Fruit fly (Drosophila melanogaster): ENCODE results near the gene inaF-C.

Gene inaF-C

dm6 chrX:11714529-11715262 lies 16.9 kb downstream of the inaF-C start (continued):
- TF ChIP-seq CG13624 (GFP tag; optimal IDR thresholded peaks at IDR 0.05) (no peak), ab (GFP tag; optimal IDR thresholded peaks at IDR 0.05) (no peak), Hr3 (GFP tag; optimal IDR thresholded peaks at IDR 0.05) (peak; percentile 43), Dad (GFP tag; optimal IDR thresholded peaks at IDR 0.05) (peak; percentile 76), Med (GFP tag) (peak; percentile 97), CG9797 (GFP tag; optimal IDR thresholded peaks at IDR 0.05) (peak; percentile 3), CG18764 (GFP tag; optimal IDR thresholded peaks at IDR 0.05) (no peak), CG42726 (GFP tag; IDR thresholded peaks at IDR 0.05; ENCODE audit: partially characterized antibody) (no peak), grn (GFP tag; optimal IDR thresholded peaks at IDR 0.05) (no peak), jumu (GFP tag; optimal IDR thresholded peaks at IDR 0.05) (peak; percentile 87), br (optimal IDR thresholded peaks at IDR 0.05) (no peak), CG12299 (tag; optimal IDR thresholded peaks at IDR 0.05) (peak; percentile 8), dysf (GFP tag; IDR thresholded peaks at IDR 0.05) (peak; percentile 82), dimm (GFP tag; IDR thresholded peaks at IDR 0.05) (no peak), Awh (GFP tag; IDR thresholded peaks at IDR 0.05) (peak; percentile 53; the same call in 1 of the 2 replicates), Neu2 (GFP tag; optimal IDR thresholded peaks at IDR 0.05; ENCODE audit: borderline replicate concordance) (peak; percentile 3), sob (GFP tag; IDR thresholded peaks at IDR 0.05) (peak; percentile 71), Ets97D (GFP tag; optimal IDR thresholded peaks at IDR 0.05) (peak; percentile 18), CG15696 (tag; optimal IDR thresholded peaks at IDR 0.05) (no peak), Ravus (GFP tag; IDR thresholded peaks at IDR 0.05) (no peak), Eip74EF (GFP tag; optimal IDR thresholded peaks at IDR 0.05) (peak in 1 of 2 experiments; percentile 46), fru (optimal IDR thresholded peaks at IDR 0.05) (no peak), Hr39 (optimal IDR thresholded peaks at IDR 0.05) (no peak), klu (GFP tag; IDR thresholded peaks at IDR 0.05) (no peak), CG7271 (tag; optimal IDR thresholded peaks at IDR 0.05) (no peak), NC2β (GFP tag; optimal IDR thresholded peaks at IDR 0.05) (peak; percentile 23), Dll (GFP tag; IDR thresholded peaks at IDR 0.05; ENCODE audit: partially characterized antibody) (peak; percentile 34; the same call in 2 of the 4 replicates), CG11398 (GFP tag; optimal IDR thresholded peaks at IDR 0.05) (peak; percentile 78), CG18262 (tag; optimal IDR thresholded peaks at IDR 0.05) (peak; percentile 49), hth (optimal IDR thresholded peaks at IDR 0.05) (no peak), pho (GFP tag; optimal IDR thresholded peaks at IDR 0.05) (peak; percentile 79), salm (tag; optimal IDR thresholded peaks at IDR 0.05) (peak; percentile 43), CG4820 (GFP tag; optimal IDR thresholded peaks at IDR 0.05) (peak; percentile 100), z (GFP tag; IDR thresholded peaks at IDR 0.05) (peak; percentile 43; the same call in 1 of the 3 replicates), CG2120 (GFP tag; optimal IDR thresholded peaks at IDR 0.05) (peak; percentile 84), CG4360 (GFP tag; IDR thresholded peaks at IDR 0.05) (peak; percentile 48; the same call in 1 of the 2 replicates), chm (GFP tag; IDR thresholded peaks at IDR 0.05) (peak; percentile 42; the same call in 1 of the 2 replicates), tll (GFP tag; optimal IDR thresholded peaks at IDR 0.05) (no peak), Sin3A (optimal IDR thresholded peaks at IDR 0.05) (no peak), sd (tag; optimal IDR thresholded peaks at IDR 0.05) (peak; percentile 1), abd-A (tag; optimal IDR thresholded peaks at IDR 0.05) (peak; percentile 22), nom (GFP tag; optimal IDR thresholded peaks at IDR 0.05) (peak; percentile 53), CG6791 (GFP tag; IDR thresholded peaks at IDR 0.05; ENCODE audit: partially characterized antibody) (peak; percentile 62; the same call in 1 of the 3 replicates), CG1233 (GFP tag; optimal IDR thresholded peaks at IDR 0.05) (peak; percentile 56), CG8281 (tag; optimal IDR thresholded peaks at IDR 0.05) (no peak), Chrac-16 (GFP tag; optimal IDR thresholded peaks at IDR 0.05) (peak; percentile 7), danr (GFP tag; IDR thresholded peaks at IDR 0.05) (peak; percentile 77), Lpt (GFP tag; optimal IDR thresholded peaks at IDR 0.05) (no peak), Hsf (GFP tag; optimal IDR thresholded peaks at IDR 0.05) (peak; percentile 9), CG17829 (tag; optimal IDR thresholded peaks at IDR 0.05) (peak; percentile 73), CG7963 (GFP tag; IDR thresholded peaks at IDR 0.05; ENCODE audit: partially characterized antibody) (0 out of 3 replicates have a peak, but pooled peaks have one; percentile 57)
